Fruit fly (Drosophila melanogaster) whole organism, embryonic: ENCODE results near the gene CG14357.

Experiments
- Atf3 ChIP-seq: fragments of 200-800 bp; sonication (Bioruptor generic); optimal IDR thresholded peaks from 3 replicates; lab custom pipeline; 2016; ENCODE audit warnings: missing biosample characterization, missing genetic modification characterization
- BtbVII ChIP-seq: fragments of 200-800 bp; sonication (Bioruptor generic); optimal IDR thresholded peaks from 3 replicates; lab custom pipeline; 2017; ENCODE audit warnings: missing biosample characterization, mild to moderate bottlenecking, missing genetic modification characterization
- CG10267 ChIP-seq: fragments of 200-800 bp; sonication (Bioruptor generic); optimal IDR thresholded peaks from 2 replicates; lab custom pipeline; 2018; ENCODE audit warnings: missing biosample characterization, mild to moderate bottlenecking, missing genetic modification characterization, moderate library complexity
- CG10274 ChIP-seq: fragments of 200-800 bp; sonication (Bioruptor generic); optimal IDR thresholded peaks from 3 replicates; lab custom pipeline; 2017; ENCODE audit warnings: missing biosample characterization, mild to moderate bottlenecking, missing genetic modification characterization
- CG13123 ChIP-seq: fragments of 200-800 bp; sonication (Bioruptor generic); optimal IDR thresholded peaks from 2 replicates; lab custom pipeline; 2016; ENCODE audit warnings: missing biosample characterization, missing genetic modification characterization
- CG13894 ChIP-seq: fragments of 200-800 bp; sonication (Bioruptor generic); optimal IDR thresholded peaks from 3 replicates; lab custom pipeline; 2018; ENCODE audit warnings: missing biosample characterization, mild to moderate bottlenecking, missing genetic modification characterization, moderate library complexity
- CG14014 ChIP-seq: fragments of 200-800 bp; sonication (Bioruptor generic); IDR thresholded peaks from 2 replicates; pipeline ENCODE4 v1.3.6; 2022; ENCODE audit warnings: missing biosample characterization, missing genetic modification characterization
- CG14667 ChIP-seq: fragments of 200-800 bp; sonication (Bioruptor generic); IDR thresholded peaks from 2 replicates; pipeline ENCODE4 v1.3.6; 2022; ENCODE audit warnings: missing biosample characterization, missing genetic modification characterization
- CG15011 ChIP-seq: fragments of 200-800 bp; sonication (Bioruptor generic); optimal IDR thresholded peaks from 3 replicates; lab custom pipeline; 2018; ENCODE audit warnings: missing biosample characterization, mild to moderate bottlenecking, missing genetic modification characterization
- CG17328 ChIP-seq: fragments of 200-800 bp; sonication (Bioruptor generic); IDR thresholded peaks from 2 replicates; pipeline ENCODE4 v1.3.6; 2022; ENCODE audit warnings: missing biosample characterization, missing genetic modification characterization
- CG18262 ChIP-seq: fragments of 200-800 bp; optimal IDR thresholded peaks from 3 replicates; lab custom pipeline; 2019; ENCODE audit warnings: missing biosample characterization, mild to moderate bottlenecking, missing genetic modification characterization, moderate library complexity
- CG1832 ChIP-seq: fragments of 200-800 bp; sonication (Bioruptor generic); optimal IDR thresholded peaks from 2 replicates; lab custom pipeline; 2017; ENCODE audit warnings: missing biosample characterization, mild to moderate bottlenecking, missing genetic modification characterization, inconsistent platforms
- CG18764 ChIP-seq: fragments of 200-800 bp; sonication (Bioruptor generic); optimal IDR thresholded peaks from 3 replicates; lab custom pipeline; 2016; ENCODE audit warnings: missing biosample characterization, missing genetic modification characterization
- CG2129 ChIP-seq: fragments of 200-800 bp; sonication (Bioruptor generic); IDR thresholded peaks from 2 replicates; pipeline ENCODE4 v1.3.6; 2022; ENCODE audit warnings: missing biosample characterization, missing genetic modification characterization; ENCODE audit not compliant: partially characterized antibody
- CG32532 ChIP-seq: fragments of 200-800 bp; sonication (Bioruptor generic); IDR thresholded peaks from 2 replicates; pipeline ENCODE4 v1.3.6; 2022; ENCODE audit warnings: missing biosample characterization, missing genetic modification characterization
- CG4424 ChIP-seq: fragments of 200-800 bp; sonication (Bioruptor generic); optimal IDR thresholded peaks from 3 replicates; lab custom pipeline; 2016; ENCODE audit warnings: missing biosample characterization, missing genetic modification characterization
- CG4617 ChIP-seq: fragments of 200-800 bp; sonication (Bioruptor generic); optimal IDR thresholded peaks from 3 replicates; lab custom pipeline; 2016; ENCODE audit warnings: missing biosample characterization, missing genetic modification characterization, borderline replicate concordance
- CG5245 ChIP-seq: fragments of 200-800 bp; sonication (Bioruptor generic); optimal IDR thresholded peaks from 3 replicates; lab custom pipeline; 2016; ENCODE audit warnings: missing biosample characterization, missing genetic modification characterization
- CG9215 ChIP-seq: fragments of 200-800 bp; sonication (Bioruptor generic); IDR thresholded peaks from 2 replicates; pipeline ENCODE4 v1.3.6; 2022; ENCODE audit warnings: missing biosample characterization, missing genetic modification characterization
- CG9437 ChIP-seq: fragments of 200-800 bp; sonication (Bioruptor generic); optimal IDR thresholded peaks from 2 replicates; lab custom pipeline; 2018; ENCODE audit warnings: missing biosample characterization, mild to moderate bottlenecking, missing genetic modification characterization
- CG9817 ChIP-seq: fragments of 200-800 bp; sonication (Bioruptor generic); optimal IDR thresholded peaks from 2 replicates; lab custom pipeline; 2018; ENCODE audit warnings: missing biosample characterization, mild to moderate bottlenecking, missing genetic modification characterization, moderate library complexity
- Dek ChIP-seq: fragments of 200-800 bp; sonication (Bioruptor generic); optimal IDR thresholded peaks from 3 replicates; lab custom pipeline; 2019; ENCODE audit warnings: missing biosample characterization, mild to moderate bottlenecking, missing genetic modification characterization, moderate library complexity
- Dfd ChIP-seq, 2 experiments: fragments of >200 bp; optimal IDR thresholded peaks; 2 replicates each; lab custom pipeline; 2017; ENCODE audit warnings: missing biosample characterization in 2 of 2, missing genetic modification characterization in 2 of 2
- Doc3 ChIP-seq: fragments of 200-800 bp; sonication (Bioruptor generic); IDR thresholded peaks from 3 replicates; pipeline ENCODE4 v1.3.6; 2022; ENCODE audit warnings: missing biosample characterization, missing genetic modification characterization; ENCODE audit not compliant: partially characterized antibody
- Kr ChIP-seq: fragments of 200-800 bp; sonication (Bioruptor generic); optimal IDR thresholded peaks from 2 replicates; lab custom pipeline; 2017; ENCODE audit warnings: missing biosample characterization, mild to moderate bottlenecking, missing genetic modification characterization
- Lim3 ChIP-seq: fragments of 200-800 bp; sonication (Bioruptor generic); IDR thresholded peaks from 2 replicates; pipeline ENCODE4 v1.3.6; 2022; ENCODE audit warnings: missing biosample characterization, missing genetic modification characterization
- MBD-R2 ChIP-seq: fragments of 200-800 bp; sonication (Bioruptor generic); IDR thresholded peaks from 2 replicates; pipeline ENCODE4 v1.3.6; 2022; ENCODE audit warnings: missing biosample characterization, missing genetic modification characterization
- NC2α ChIP-seq: fragments of 200-800 bp; sonication (Bioruptor generic); optimal IDR thresholded peaks from 2 replicates; lab custom pipeline; 2016; ENCODE audit warnings: missing biosample characterization, missing genetic modification characterization
- Opbp ChIP-seq: fragments of 200-800 bp; sonication (Bioruptor generic); IDR thresholded peaks from 3 replicates; pipeline ENCODE4 v1.3.6; 2022; ENCODE audit warnings: missing biosample characterization, missing genetic modification characterization; ENCODE audit not compliant: partially characterized antibody
- Poxn ChIP-seq: fragments of 200-800 bp; sonication (Bioruptor generic); IDR thresholded peaks from 2 replicates; pipeline ENCODE4 v1.3.6; 2022; ENCODE audit warnings: missing biosample characterization, missing genetic modification characterization
- Usf ChIP-seq: fragments of 200-800 bp; sonication (Bioruptor generic); optimal IDR thresholded peaks from 2 replicates; lab custom pipeline; 2017; ENCODE audit warnings: missing genotype, missing biosample characterization, missing genetic modification characterization
- ase ChIP-seq: fragments of 200-800 bp; sonication (Bioruptor generic); IDR thresholded peaks from 3 replicates; pipeline ENCODE4 v1.3.6; 2022; ENCODE audit warnings: missing biosample characterization, missing genetic modification characterization
- chif ChIP-seq, 2 experiments: fragments of 200-800 bp; sonication (Bioruptor generic); optimal IDR thresholded peaks; 3 replicates each; lab custom pipeline; 2016; ENCODE audit warnings: missing biosample characterization in 2 of 2, missing genetic modification characterization in 2 of 2
- cwo ChIP-seq: fragments of 200-800 bp; sonication (Bioruptor generic); optimal IDR thresholded peaks from 3 replicates; lab custom pipeline; 2017; ENCODE audit warnings: missing biosample characterization, missing genetic modification characterization, mild to moderate bottlenecking, moderate library complexity, missing genetic modification reagents
- da ChIP-seq: fragments of 200-800 bp; sonication (Bioruptor generic); optimal IDR thresholded peaks from 2 replicates; lab custom pipeline; 2016; ENCODE audit warnings: missing biosample characterization, missing genetic modification characterization
- dan ChIP-seq: fragments of 200-800 bp; sonication (Bioruptor generic); IDR thresholded peaks from 2 replicates; pipeline ENCODE4 v1.3.6; 2022; ENCODE audit warnings: missing biosample characterization, missing genetic modification characterization
- esg ChIP-seq: fragments of 200-800 bp; sonication (Bioruptor generic); conservative IDR thresholded peaks from 2 replicates; pipeline ENCODE4 v1.3.6; 2022; ENCODE audit warnings: missing biosample characterization, missing genetic modification characterization
- ind ChIP-seq: fragments of 200-800 bp; sonication (Bioruptor generic); optimal IDR thresholded peaks from 3 replicates; lab custom pipeline; 2016; ENCODE audit warnings: missing biosample characterization, missing genetic modification characterization
- lov ChIP-seq, 2 experiments: fragments of 200-800 bp in 1 of 2; fragments of >200 bp in 1 of 2; sonication (Bioruptor generic) in 1 of 2; IDR thresholded peaks in 1 of 2; optimal IDR thresholded peaks in 1 of 2; 2 replicates in 1 of 2; 3 replicates in 1 of 2; pipeline versions ENCODE4 v1.3.6 to Lab custom; 2017 to 2022; ENCODE audit warnings: missing biosample characterization in 1 of 2, missing genetic modification characterization in 1 of 2
- nerfin-2 ChIP-seq: fragments of 200-800 bp; sonication (Bioruptor generic); IDR thresholded peaks from 2 replicates; pipeline ENCODE4 v1.3.6; 2022; ENCODE audit warnings: missing biosample characterization, missing genetic modification characterization; ENCODE audit not compliant: partially characterized antibody
- sc ChIP-seq, 3 experiments: fragments of >200 bp in 2 of 3; fragments of 200-800 bp in 1 of 3; sonication (Bioruptor generic) in 1 of 3; optimal IDR thresholded peaks; 2 replicates in 2 of 3; 3 replicates in 1 of 3; lab custom pipeline; 2017; ENCODE audit warnings: mild to moderate bottlenecking in 1 of 3, missing biosample characterization in 1 of 3, missing genetic modification characterization in 1 of 3, missing genetic modification reagents in 1 of 3
- sna ChIP-seq: fragments of 200-800 bp; sonication (Bioruptor generic); IDR thresholded peaks from 2 replicates; pipeline ENCODE4 v1.3.6; 2022; ENCODE audit warnings: missing biosample characterization, missing genetic modification characterization; ENCODE audit not compliant: partially characterized antibody
- sqz ChIP-seq: fragments of 200-800 bp; sonication (Bioruptor generic); optimal IDR thresholded peaks from 3 replicates; lab custom pipeline; 2018; ENCODE audit warnings: missing biosample characterization, mild to moderate bottlenecking, missing genetic modification characterization
- stwl ChIP-seq: fragments of 200-800 bp; sonication (Bioruptor generic); optimal IDR thresholded peaks from 3 replicates; lab custom pipeline; 2018; ENCODE audit warnings: missing biosample characterization, mild to moderate bottlenecking, missing genetic modification characterization, moderate library complexity
- sug ChIP-seq: fragments of 200-800 bp; optimal IDR thresholded peaks from 2 replicates; lab custom pipeline; 2019; ENCODE audit warnings: missing biosample characterization, mild to moderate bottlenecking, missing genetic modification characterization, moderate library complexity
- tll ChIP-seq, 2 experiments: fragments of 200-800 bp in 1 of 2; fragments of >200 bp in 1 of 2; sonication (Bioruptor generic) in 1 of 2; optimal IDR thresholded peaks; 2 replicates each; lab custom pipeline; 2017 to 2019; ENCODE audit warnings: missing biosample characterization in 2 of 2, missing genetic modification characterization in 2 of 2, mild to moderate bottlenecking in 1 of 2, moderate library complexity in 1 of 2
- zf30C ChIP-seq: fragments of 200-800 bp; sonication (Bioruptor generic); optimal IDR thresholded peaks from 3 replicates; lab custom pipeline; 2018; ENCODE audit warnings: missing biosample characterization, mild to moderate bottlenecking, missing genetic modification characterization

CG14357 gene

DNA sequence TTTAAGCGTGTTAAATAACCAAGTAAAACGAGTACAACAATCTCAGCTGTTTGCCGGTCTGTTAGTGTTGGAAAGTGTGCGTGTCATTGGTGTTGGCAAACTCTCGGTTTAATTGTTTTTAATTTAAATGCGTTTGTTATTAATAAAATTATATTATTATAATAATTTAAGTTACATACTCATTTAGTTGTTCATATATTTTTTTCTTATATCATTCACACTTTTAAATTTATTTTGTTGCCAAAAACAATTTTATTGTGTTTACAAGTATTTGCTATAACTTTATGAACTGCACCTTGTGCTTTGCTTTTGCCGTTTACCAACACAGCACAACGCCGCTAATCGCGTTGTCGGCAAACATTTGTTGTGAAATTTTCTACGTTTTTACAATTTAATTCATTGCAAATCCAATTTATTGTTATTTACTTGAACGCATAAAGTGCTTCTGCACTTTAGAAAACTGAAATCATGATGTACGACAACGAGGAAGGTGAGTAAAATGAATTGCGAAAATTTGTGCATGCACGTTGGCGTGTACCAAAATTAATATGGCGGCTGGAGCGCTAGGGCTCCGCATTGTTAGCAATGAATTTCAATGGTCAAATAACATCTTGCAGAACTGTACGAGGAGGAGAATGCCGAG is 13.6 kb upstream of the CG14357 start, which contains the start of the genes 140up and Polr2B (continued):
- peak; percentile 49 for TF ChIP-seq da (GFP tag; lab: Kevin White, UChicago)
- TF ChIP-seq Atf3 (GFP tag; lab: Kevin White, UChicago), result peak; percentile 68
- peak; percentile 90 for TF ChIP-seq esg (GFP tag; lab: Robert Waterston, UW)
- TF ChIP-seq Dek (tag; lab: Kevin White, UChicago), result peak; percentile 90
- TF ChIP-seq Doc3 (GFP tag; lab: Robert Waterston, UW), result no peak
- no peak for TF ChIP-seq CG2129 (GFP tag; lab: Robert Waterston, UW)
- TF ChIP-seq CG4617 (GFP tag; lab: Kevin White, UChicago), result peak; percentile 96
- TF ChIP-seq Dfd (GFP tag; optimal IDR thresholded peaks at IDR 0.05; lab: Kevin White, UChicago), result no peak
- TF ChIP-seq nerfin-2 (GFP tag; lab: Robert Waterston, UW), result no peak
- peak; percentile 89 for TF ChIP-seq ase (GFP tag; lab: Robert Waterston, UW)
- no peak for TF ChIP-seq tll (GFP tag; optimal IDR thresholded peaks at IDR 0.05; lab: Kevin White, UChicago)
- no peak for TF ChIP-seq Opbp (GFP tag; lab: Robert Waterston, UW)
- peak; percentile 86 for TF ChIP-seq CG13894 (tag; lab: Kevin White, UChicago)
- peak; percentile 9 for TF ChIP-seq NC2α (GFP tag; lab: Kevin White, UChicago)
- TF ChIP-seq Lim3 (GFP tag; lab: Robert Waterston, UW), result 0 out of 2 replicates have a peak, but pooled peaks have one; percentile 35
- TF ChIP-seq CG14014 (GFP tag; lab: Robert Waterston, UW), result peak; percentile 88
- TF ChIP-seq Kr (GFP tag; lab: Kevin White, UChicago), result no peak
- no peak for TF ChIP-seq sc (optimal IDR thresholded peaks at IDR 0.05; lab: Kevin White, UChicago)
- TF ChIP-seq sc (GFP tag; optimal IDR thresholded peaks at IDR 0.05; lab: Kevin White, UChicago), result peak; percentile 88
- peak; percentile 91; the same call in 1 of the 2 replicates for TF ChIP-seq MBD-R2 (GFP tag; lab: Robert Waterston, UW)
- peak; percentile 84 for TF ChIP-seq CG15011 (GFP tag; lab: Kevin White, UChicago)
- TF ChIP-seq CG5245 (GFP tag; lab: Kevin White, UChicago), result peak; percentile 83
- TF ChIP-seq sqz (GFP tag; lab: Kevin White, UChicago), result peak; percentile 80
- peak; percentile 86 for TF ChIP-seq CG13123 (GFP tag; lab: Kevin White, UChicago)
- peak; percentile 91 for TF ChIP-seq CG18764 (GFP tag; lab: Kevin White, UChicago)
- TF ChIP-seq CG9215 (GFP tag; lab: Robert Waterston, UW), result peak; percentile 94
- peak; percentile 85 for TF ChIP-seq Usf (GFP tag; lab: Kevin White, UChicago)
- peak; percentile 91 for TF ChIP-seq stwl (tag; lab: Kevin White, UChicago)
- peak; percentile 93 for TF ChIP-seq sug (tag; lab: Kevin White, UChicago)
- peak; percentile 87 for TF ChIP-seq CG17328 (GFP tag; lab: Robert Waterston, UW)
- TF ChIP-seq CG14667 (GFP tag; lab: Robert Waterston, UW), result peak; percentile 86
- TF ChIP-seq sna (GFP tag; lab: Robert Waterston, UW), result no peak
- peak; percentile 95 for TF ChIP-seq CG32532
- peak; percentile 92 for TF ChIP-seq CG18262 (tag; lab: Kevin White, UChicago)
- TF ChIP-seq dan (GFP tag; lab: Robert Waterston, UW), result peak; percentile 37; the same call in 1 of the 2 replicates
- TF ChIP-seq lov (optimal IDR thresholded peaks at IDR 0.05; lab: Kevin White, UChicago), result no peak
- TF ChIP-seq lov (GFP tag; IDR thresholded peaks at IDR 0.05; lab: Robert Waterston, UW), result peak; percentile 78; the same call in 1 of the 3 replicates
- TF ChIP-seq CG9437 (GFP tag; lab: Kevin White, UChicago), result peak; percentile 88
- peak; percentile 100 for TF ChIP-seq CG10267 (tag; lab: Kevin White, UChicago)
- peak; percentile 1 for TF ChIP-seq zf30C
- TF ChIP-seq CG1832 (GFP tag; lab: Kevin White, UChicago), result no peak
- peak; percentile 96 for TF ChIP-seq ind
- peak; percentile 60 to 76 for TF ChIP-seq chif (GFP tag; optimal IDR thresholded peaks at IDR 0.05; lab: Kevin White, UChicago)
- TF ChIP-seq CG10274, result peak; percentile 64
- peak; percentile 80 for TF ChIP-seq Poxn (GFP tag; lab: Robert Waterston, UW)
- peak; percentile 94 for TF ChIP-seq CG4424 (GFP tag; lab: Kevin White, UChicago)
- peak; percentile 88 for TF ChIP-seq BtbVII (GFP tag; lab: Kevin White, UChicago)
- TF ChIP-seq cwo (GFP tag; lab: Kevin White, UChicago), result peak; percentile 83
- peak; percentile 95 for TF ChIP-seq CG9817 (tag; lab: Kevin White, UChicago)
